Fruit fly (Drosophila melanogaster): ENCODE results near the gene CG14662.

- TF ChIP-seq CTCF (optimal IDR thresholded peaks at IDR 0.05) (no peak), CG8478 (optimal IDR thresholded peaks at IDR 0.05) (no peak)
Observed at dm6 chr3R:4997399-4998203, 13.6 kb upstream of the CG14662 start.

All from S2 (cell line).